Fruit fly (Drosophila melanogaster): ENCODE data around the gene CG33669.
"Not testable (repeated sequence)": the region's sequence is repeated elsewhere in the genome, so short reads cannot be mapped to it uniquely, and the experiment has no call there.

dm6 chrX:6419334-6419733, 19.4 kb upstream of the CG33669 start, which contains the start of gene CG33668:
- not testable (repeated sequence) for TF ChIP-seq N (GFP tag; optimal IDR thresholded peaks at IDR 0.05); CrebA (GFP tag; optimal IDR thresholded peaks at IDR 0.05; ENCODE audit: borderline replicate concordance); lola (GFP tag; optimal IDR thresholded peaks at IDR 0.05); psq (GFP tag; optimal IDR thresholded peaks at IDR 0.05); OdsH (GFP tag; optimal IDR thresholded peaks at IDR 0.05); Hr78 (GFP tag; optimal IDR thresholded peaks at IDR 0.05); usp (GFP tag; optimal IDR thresholded peaks at IDR 0.05); Myc (optimal IDR thresholded peaks at IDR 0.05); br (GFP tag; optimal IDR thresholded peaks at IDR 0.05); GATAd (GFP tag; optimal IDR thresholded peaks at IDR 0.05); pan (optimal IDR thresholded peaks at IDR 0.05); tai (GFP tag; optimal IDR thresholded peaks at IDR 0.05); Abd-B (GFP tag; optimal IDR thresholded peaks at IDR 0.05); fru (GFP tag; optimal IDR thresholded peaks at IDR 0.05)
